Worm (Caenorhabditis elegans) whole organism, L4 larva: Measurements from ENCODE around the gene ZK177.11.

ENCODE experiments used
- daf-19 ChIP-seq: fragments of 200-800 bp; sonication (Bioruptor generic); conservative IDR thresholded peaks from 2 replicates; pipeline ENCODE4 v1.3.6; 2022; ENCODE audit warnings: missing genetic modification characterization, missing compliant biosample characterization
- lim-7 ChIP-seq: fragments of 200-800 bp; sonication (Bioruptor generic); IDR thresholded peaks from 2 replicates; pipeline ENCODE4 v1.3.6; 2022; ENCODE audit warnings: missing genetic modification characterization, missing compliant biosample characterization
- madf-9 ChIP-seq: fragments of 200-800 bp; sonication (Bioruptor generic); conservative IDR thresholded peaks from 2 replicates; pipeline ENCODE4 v1.3.6; 2022; ENCODE audit warnings: missing genetic modification reagents, missing genetic modification characterization, missing compliant biosample characterization
- nhr-237 ChIP-seq: sonication (generic microtip); optimal IDR thresholded peaks from 2 replicates; lab custom pipeline; 2017; ENCODE audit warnings: missing biosample characterization, missing genetic modification characterization
- nhr-25 ChIP-seq: sonication (generic microtip); optimal IDR thresholded peaks from 2 replicates; lab custom pipeline; 2017; ENCODE audit warnings: missing genetic modification characterization, mild to moderate bottlenecking, missing compliant biosample characterization, antibody characterized with exemption, moderate library complexity, borderline replicate concordance; ENCODE audit not compliant: insufficient read depth
- nhr-28 ChIP-seq: fragments of 150-350 bp; optimal IDR thresholded peaks from 2 replicates; lab custom pipeline; 2014; ENCODE audit warnings: missing biosample characterization, missing genetic modification characterization
- pha-4 ChIP-seq, 2 experiments: fragments of 150-350 bp in 1 of 2; fragments of 200-800 bp in 1 of 2; sonication (Bioruptor generic) in 1 of 2; IDR thresholded peaks in 1 of 2; optimal IDR thresholded peaks in 1 of 2; 2 replicates each; pipeline versions ENCODE4 v1.3.6 to Lab custom; 2014 to 2022; ENCODE audit warnings: missing genetic modification characterization in 2 of 2, missing genetic modification reagents in 2 of 2, missing biosample characterization in 1 of 2, missing compliant biosample characterization in 1 of 2
- zfp-2 ChIP-seq: sonication (generic microtip); optimal IDR thresholded peaks from 2 replicates; lab custom pipeline; 2016; ENCODE audit warnings: mild to moderate bottlenecking, missing genetic modification characterization, missing compliant biosample characterization
- zip-2 ChIP-seq: fragments of 150-350 bp; optimal IDR thresholded peaks from 2 replicates; lab custom pipeline; 2014; ENCODE audit warnings: missing biosample characterization, missing genetic modification characterization

DNA sequence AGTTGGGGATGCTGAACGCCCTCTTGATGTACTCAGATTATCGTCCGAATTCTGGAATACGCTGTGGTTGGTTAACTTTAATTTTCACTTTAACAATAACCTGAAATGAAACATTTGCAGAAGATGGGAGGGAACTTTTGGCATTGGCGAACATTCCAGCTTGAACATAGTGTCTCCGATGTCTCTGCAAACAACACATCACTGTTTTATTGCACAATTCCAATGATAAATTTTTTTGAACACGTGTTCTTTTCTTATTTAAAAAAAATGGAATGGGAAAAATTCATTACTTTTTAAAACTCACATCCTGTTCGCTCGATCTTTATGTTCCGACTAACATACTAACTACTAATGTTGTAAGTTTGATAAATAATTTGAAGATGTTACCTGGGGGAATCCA lies 22.3 kb upstream of the ZK177.11 start, which contains the start of gene fzy-1:
- no peak for TF ChIP-seq zip-2 (tag; lab: Kevin White, UChicago)
- TF ChIP-seq nhr-28 (tag; lab: Kevin White, UChicago) = no peak
- TF ChIP-seq daf-19 (GFP tag; lab: Robert Waterston, UW) = no peak
- TF ChIP-seq nhr-25 = no peak
- no peak for TF ChIP-seq pha-4 (GFP tag; IDR thresholded peaks at IDR 0.05; lab: Robert Waterston, UW)
- TF ChIP-seq pha-4 (tag; optimal IDR thresholded peaks at IDR 0.05; lab: Kevin White, UChicago) = no peak
- TF ChIP-seq madf-9 (GFP tag; lab: Robert Waterston, UW) = no peak
- TF ChIP-seq lim-7 (GFP tag; lab: Robert Waterston, UW) = no peak
- TF ChIP-seq zfp-2 (tag; lab: Kevin White, UChicago) = no peak
- TF ChIP-seq nhr-237 (tag; lab: Kevin White, UChicago) = no peak
